In the genomic region with DNA sequence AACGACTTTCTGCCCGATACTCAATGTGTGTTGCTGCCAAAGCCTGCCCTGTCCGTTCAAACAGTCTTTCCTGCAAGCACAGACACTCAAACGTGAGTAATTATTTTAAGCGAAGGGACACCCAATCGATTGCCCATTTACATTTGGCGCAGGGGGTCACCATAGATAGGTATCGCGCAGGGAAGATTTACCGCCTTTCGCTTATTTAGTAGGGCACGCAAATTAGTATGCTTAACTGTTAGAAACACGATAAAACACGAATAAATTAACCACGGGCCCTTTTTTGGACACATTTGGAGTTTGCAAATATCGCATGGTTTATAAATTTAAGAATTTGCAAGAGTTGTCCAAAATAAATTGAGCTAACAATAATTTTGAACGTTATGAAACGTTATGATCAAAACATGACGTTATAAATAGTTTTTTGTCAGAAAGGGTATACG, we compare ENCODE assay signal across 4 worm cellular contexts.
TF ChIP-seq lines count a peak whose summit lies in the region.

No protein-coding gene starts in this region.

TF ChIP-seq in whole organism, L2 larva, 48 proteins besides CTCF, POLR2A, EP300 and RAD21 (continues in another document):
- TF ChIP-seq ztf-11 (tag; optimal IDR thresholded peaks at IDR 0.05; lab: Kevin White, UChicago) (peak; percentile 84), mab-5 (tag; optimal IDR thresholded peaks at IDR 0.05; lab: Kevin White, UChicago) (peak; percentile 99), nhr-237 (tag; optimal IDR thresholded peaks at IDR 0.05; lab: Kevin White, UChicago) (peak; percentile 99), skn-1 (tag; optimal IDR thresholded peaks at IDR 0.05; lab: Kevin White, UChicago) (peak; percentile 86), fos-1 (tag; optimal IDR thresholded peaks at IDR 0.05; lab: Kevin White, UChicago) (peak; percentile 99), snpc-4 (tag; optimal IDR thresholded peaks at IDR 0.05; lab: Kevin White, UChicago) (peak; percentile 88), nhr-129 (tag; optimal IDR thresholded peaks at IDR 0.05; lab: Kevin White, UChicago) (peak; percentile 100), sem-4 (tag; optimal IDR thresholded peaks at IDR 0.05; lab: Kevin White, UChicago) (peak; percentile 97), lin-11 (tag; optimal IDR thresholded peaks at IDR 0.05; lab: Kevin White, UChicago) (peak; percentile 99), nhr-77 (tag; optimal IDR thresholded peaks at IDR 0.05; lab: Kevin White, UChicago) (peak; percentile 97), ZK546.5 (tag; optimal IDR thresholded peaks at IDR 0.05; lab: Kevin White, UChicago) (peak; percentile 88), ceh-82 (tag; optimal IDR thresholded peaks at IDR 0.05; lab: Kevin White, UChicago) (peak; percentile 99), egl-27 (tag; optimal IDR thresholded peaks at IDR 0.05; lab: Kevin White, UChicago) (peak; percentile 99), nhr-12 (tag; optimal IDR thresholded peaks at IDR 0.05; lab: Kevin White, UChicago) (peak; percentile 70), dmd-4 (tag; optimal IDR thresholded peaks at IDR 0.05; lab: Kevin White, UChicago) (peak; percentile 81), nhr-23 (tag; optimal IDR thresholded peaks at IDR 0.05; lab: Kevin White, UChicago) (no peak), mdl-1 (tag; optimal IDR thresholded peaks at IDR 0.05; lab: Kevin White, UChicago) (peak; percentile 94 to 96), lin-39 (tag; optimal IDR thresholded peaks at IDR 0.05; lab: Kevin White, UChicago) (peak; percentile 93), nhr-6 (tag; optimal IDR thresholded peaks at IDR 0.05; lab: Kevin White, UChicago) (peak; percentile 99), Y55F3AM.14 (GFP tag; optimal IDR thresholded peaks at IDR 0.05; lab: Kevin White, UChicago) (peak; percentile 95), unc-62 (GFP tag; optimal IDR thresholded peaks at IDR 0.05; lab: Kevin White, UChicago) (peak; percentile 94)

TF ChIP-seq in whole organism, L4 larva, 104 proteins besides CTCF, POLR2A, EP300 and RAD21 (continues in another document):
- TF ChIP-seq ZK546.5 (tag; optimal IDR thresholded peaks at IDR 0.05; lab: Kevin White, UChicago) (peak; percentile 53 to 80), unc-130 (GFP tag; optimal IDR thresholded peaks at IDR 0.05; lab: Kevin White, UChicago) (peak; percentile 40), gei-8 (GFP tag; optimal IDR thresholded peaks at IDR 0.05; lab: Kevin White, UChicago) (peak; percentile 96), zag-1 (tag; optimal IDR thresholded peaks at IDR 0.05; lab: Kevin White, UChicago) (peak; percentile 99), set-16 (GFP tag; IDR thresholded peaks at IDR 0.05; lab: Robert Waterston, UW) (no peak), F37D6.2 (tag; optimal IDR thresholded peaks at IDR 0.05; lab: Kevin White, UChicago) (peak; percentile 99), nhr-111 (GFP tag; optimal IDR thresholded peaks at IDR 0.05; lab: Kevin White, UChicago) (peak; percentile 44), ces-1 (GFP tag; optimal IDR thresholded peaks at IDR 0.05; lab: Kevin White, UChicago) (peak; percentile 97), ceh-82 (tag; optimal IDR thresholded peaks at IDR 0.05; lab: Kevin White, UChicago) (peak; percentile 96), dmd-6 (GFP tag; IDR thresholded peaks at IDR 0.05; lab: Robert Waterston, UW) (peak; percentile 98), dmd-8 (GFP tag; IDR thresholded peaks at IDR 0.05; lab: Robert Waterston, UW) (peak; percentile 83), lin-15B (tag; optimal IDR thresholded peaks at IDR 0.05; lab: Kevin White, UChicago) (peak; percentile 80), daf-8 (GFP tag; IDR thresholded peaks at IDR 0.05; lab: Robert Waterston, UW) (0 out of 2 replicates have a peak, but pooled peaks have one; percentile 83), R02D3.7 (tag; optimal IDR thresholded peaks at IDR 0.05; lab: Kevin White, UChicago) (no peak), lsy-2 (tag; optimal IDR thresholded peaks at IDR 0.05; lab: Kevin White, UChicago) (peak; percentile 96 to 97), nhr-25 (tag; optimal IDR thresholded peaks at IDR 0.05; lab: Kevin White, UChicago; ENCODE audit: borderline replicate concordance, insufficient read depth) (peak; percentile 98), nhr-10 (tag; optimal IDR thresholded peaks at IDR 0.05; lab: Kevin White, UChicago) (peak; percentile 100), mes-2 (tag; optimal IDR thresholded peaks at IDR 0.05; lab: Kevin White, UChicago; ENCODE audit: poor library complexity, severe bottlenecking) (peak; percentile 98), zip-2 (tag; optimal IDR thresholded peaks at IDR 0.05; lab: Kevin White, UChicago) (peak; percentile 97), ama-1 (optimal IDR thresholded peaks at IDR 0.05; lab: Kevin White, UChicago) (no peak), ZK337.2 (GFP tag; IDR thresholded peaks at IDR 0.05; lab: Robert Waterston, UW) (peak; percentile 88)

TF ChIP-seq in whole organism, late embryonic, 69 proteins besides CTCF, POLR2A, EP300 and RAD21 (continues in another document):
- TF ChIP-seq ceh-24 (tag; optimal IDR thresholded peaks at IDR 0.05; lab: Kevin White, UChicago) (no peak), elt-2 (tag; optimal IDR thresholded peaks at IDR 0.05; lab: Kevin White, UChicago) (peak; percentile 80), npax-4 (tag; optimal IDR thresholded peaks at IDR 0.05; lab: Kevin White, UChicago) (peak; percentile 30), unc-3 (GFP tag; conservative IDR thresholded peaks at IDR 0.05; lab: Robert Waterston, UW) (0 out of 2 replicates have a peak, but pooled peaks have one; percentile 27), unc-3 (tag; optimal IDR thresholded peaks at IDR 0.05; lab: Kevin White, UChicago) (peak; percentile 76), F13H6.1 (tag; optimal IDR thresholded peaks at IDR 0.05; lab: Kevin White, UChicago) (peak; percentile 73), K09A11.1 (tag; optimal IDR thresholded peaks at IDR 0.05; lab: Kevin White, UChicago; ENCODE audit: insufficient read depth) (peak; percentile 92), mec-3 (tag; optimal IDR thresholded peaks at IDR 0.05; lab: Kevin White, UChicago; ENCODE audit: borderline replicate concordance) (peak; percentile 67), sox-2 (GFP tag; IDR thresholded peaks at IDR 0.05; lab: Robert Waterston, UW) (peak; percentile 64), fkh-6 (tag; optimal IDR thresholded peaks at IDR 0.05; lab: Kevin White, UChicago) (peak; percentile 73), hlh-13 (GFP tag; optimal IDR thresholded peaks at IDR 0.05; lab: Kevin White, UChicago) (peak; percentile 37), T23F11.4 (GFP tag; optimal IDR thresholded peaks at IDR 0.05; lab: Kevin White, UChicago) (peak; percentile 68), ahr-1 (tag; optimal IDR thresholded peaks at IDR 0.05; lab: Kevin White, UChicago) (peak; percentile 61), K02D7.2 (tag; optimal IDR thresholded peaks at IDR 0.05; lab: Kevin White, UChicago) (no peak), zip-5 (tag; optimal IDR thresholded peaks at IDR 0.05; lab: Kevin White, UChicago) (no peak), ceh-6 (GFP tag; optimal IDR thresholded peaks at IDR 0.05; lab: Kevin White, UChicago) (peak; percentile 66), hlh-30 (tag; optimal IDR thresholded peaks at IDR 0.05; lab: Kevin White, UChicago; ENCODE audit: insufficient read depth) (peak; percentile 78), ceh-30 (tag; optimal IDR thresholded peaks at IDR 0.05; lab: Kevin White, UChicago) (peak; percentile 94), elt-4 (tag; optimal IDR thresholded peaks at IDR 0.05; lab: Kevin White, UChicago) (no peak), ama-1 (optimal IDR thresholded peaks at IDR 0.05; lab: Kevin White, UChicago) (no peak), Y22D7AL.16 (tag; optimal IDR thresholded peaks at IDR 0.05; lab: Kevin White, UChicago) (no peak), dmd-4 (tag; optimal IDR thresholded peaks at IDR 0.05; lab: Kevin White, UChicago; ENCODE audit: borderline replicate concordance) (peak; percentile 78), ceh-2 (tag; optimal IDR thresholded peaks at IDR 0.05; lab: Kevin White, UChicago) (peak; percentile 93)

TF ChIP-seq in whole organism, mixed stage, embryonic, 35 proteins besides CTCF, POLR2A, EP300 and RAD21 (continues in another document):
- TF ChIP-seq mep-1 (tag; optimal IDR thresholded peaks at IDR 0.05; lab: Kevin White, UChicago) (peak; percentile 99), nhr-28 (tag; optimal IDR thresholded peaks at IDR 0.05; lab: Kevin White, UChicago) (peak; percentile 82), nhr-12 (tag; optimal IDR thresholded peaks at IDR 0.05; lab: Kevin White, UChicago) (peak; percentile 61), nhr-237 (tag; optimal IDR thresholded peaks at IDR 0.05; lab: Kevin White, UChicago) (peak; percentile 100), ceh-83 (GFP tag; optimal IDR thresholded peaks at IDR 0.05; lab: Kevin White, UChicago) (peak; percentile 39), ztf-11 (tag; optimal IDR thresholded peaks at IDR 0.05; lab: Kevin White, UChicago) (peak; percentile 95), snpc-4 (tag; optimal IDR thresholded peaks at IDR 0.05; lab: Kevin White, UChicago) (no peak), ces-1 (GFP tag; optimal IDR thresholded peaks at IDR 0.05; lab: Kevin White, UChicago) (peak; percentile 99), unc-62 (GFP tag; optimal IDR thresholded peaks at IDR 0.05; lab: Kevin White, UChicago) (peak; percentile 91), drap-1 (GFP tag; optimal IDR thresholded peaks at IDR 0.05; lab: Kevin White, UChicago) (peak; percentile 97), lin-32 (GFP tag; optimal IDR thresholded peaks at IDR 0.05; lab: Kevin White, UChicago) (peak; percentile 44), nhr-2 (tag; optimal IDR thresholded peaks at IDR 0.05; lab: Kevin White, UChicago) (peak; percentile 58), lsy-2 (tag; optimal IDR thresholded peaks at IDR 0.05; lab: Kevin White, UChicago) (peak; percentile 88), hlh-1 (tag; optimal IDR thresholded peaks at IDR 0.05; lab: Kevin White, UChicago) (peak; percentile 85), elt-1 (tag; optimal IDR thresholded peaks at IDR 0.05; lab: Kevin White, UChicago; ENCODE audit: borderline replicate concordance, insufficient read depth) (peak; percentile 43), elt-3 (tag; optimal IDR thresholded peaks at IDR 0.05; lab: Kevin White, UChicago) (peak; percentile 96), mls-2 (tag; optimal IDR thresholded peaks at IDR 0.05; lab: Kevin White, UChicago) (peak; percentile 88), mab-5 (tag; optimal IDR thresholded peaks at IDR 0.05; lab: Kevin White, UChicago) (peak; percentile 85), flh-1 (GFP tag; optimal IDR thresholded peaks at IDR 0.05; lab: Kevin White, UChicago) (no peak), zip-8 (tag; optimal IDR thresholded peaks at IDR 0.05; lab: Kevin White, UChicago) (no peak), ceh-39 (tag; optimal IDR thresholded peaks at IDR 0.05; lab: Kevin White, UChicago) (peak; percentile 91), M03D4.4 (tag; optimal IDR thresholded peaks at IDR 0.05; lab: Kevin White, UChicago) (peak; percentile 76), pha-4 (tag; optimal IDR thresholded peaks at IDR 0.05; lab: Kevin White, UChicago) (peak; percentile 96), bed-3 (GFP tag; optimal IDR thresholded peaks at IDR 0.05; lab: Kevin White, UChicago) (peak; percentile 42), lin-13 (tag; optimal IDR thresholded peaks at IDR 0.05; lab: Kevin White, UChicago) (peak; percentile 86), ham-2 (GFP tag; optimal IDR thresholded peaks at IDR 0.05; lab: Kevin White, UChicago) (peak; percentile 71), unc-120 (tag; optimal IDR thresholded peaks at IDR 0.05; lab: Kevin White, UChicago; ENCODE audit: poor library complexity, severe bottlenecking) (peak; percentile 89)
